Worm (Caenorhabditis elegans): ENCODE measurements around the gene Y49F6A.12.

Gene Y49F6A.12

ce11 chrII:3640197-3640596 lies 44.8 kb downstream of the Y49F6A.12 start, which contains the start of gene M151.10:
Gene M151.10 (minus strand): TSS chrII:3640297.
- TF ChIP-seq lir-1 (GFP tag; conservative IDR thresholded peaks at IDR 0.05) = no peak
- no peak for TF ChIP-seq lsl-1 (GFP tag; optimal IDR thresholded peaks at IDR 0.05)
- TF ChIP-seq madf-3 (GFP tag; IDR thresholded peaks at IDR 0.05) = no peak
- no peak for TF ChIP-seq F23B12.7 (tag; optimal IDR thresholded peaks at IDR 0.05; ENCODE audit: insufficient read depth)
- TF ChIP-seq hmg-1.2 (GFP tag; IDR thresholded peaks at IDR 0.05) = no peak
- no peak for TF ChIP-seq aptf-3 (GFP tag; IDR thresholded peaks at IDR 0.05)
- no peak for TF ChIP-seq dpl-1 (GFP tag; optimal IDR thresholded peaks at IDR 0.05)
- TF ChIP-seq T26A5.8 (tag; optimal IDR thresholded peaks at IDR 0.05) = no peak
- no peak for TF ChIP-seq attf-6 (GFP tag; IDR thresholded peaks at IDR 0.05)
- TF ChIP-seq dpff-1 (tag; optimal IDR thresholded peaks at IDR 0.05) = no peak
- TF ChIP-seq F22D6.2 (tag; optimal IDR thresholded peaks at IDR 0.05) = no peak
- no peak for TF ChIP-seq gei-17 (GFP tag; optimal IDR thresholded peaks at IDR 0.05)
- no peak for TF ChIP-seq Y56A3A.18 (GFP tag; IDR thresholded peaks at IDR 0.05)
- no peak for TF ChIP-seq lin-40 (tag; optimal IDR thresholded peaks at IDR 0.05)
- TF ChIP-seq snpc-1.3 (tag; optimal IDR thresholded peaks at IDR 0.05; ENCODE audit: insufficient read depth) = no peak
- no peak for TF ChIP-seq attf-5 (GFP tag; optimal IDR thresholded peaks at IDR 0.05)
- no peak for TF ChIP-seq snpc-3.4 (tag; optimal IDR thresholded peaks at IDR 0.05)
- TF ChIP-seq let-607 (tag; optimal IDR thresholded peaks at IDR 0.05) = no peak
- no peak for TF ChIP-seq Y95B8A.8 (GFP tag; IDR thresholded peaks at IDR 0.05)
- no peak for TF ChIP-seq lag-1 (GFP tag; IDR thresholded peaks at IDR 0.05)

ce11 chrII:3641197-3641596 lies 45.8 kb downstream of the Y49F6A.12 start, which contains the start of gene M151.1:
Gene M151.1 (plus strand): TSS chrII:3641497.
- no peak for TF ChIP-seq B0035.1 (tag; optimal IDR thresholded peaks at IDR 0.05)
- TF ChIP-seq atf-7 (tag; optimal IDR thresholded peaks at IDR 0.05) = no peak
- no peak for TF ChIP-seq madf-3 (GFP tag; IDR thresholded peaks at IDR 0.05)
- no peak for TF ChIP-seq zfh-2 (GFP tag; conservative IDR thresholded peaks at IDR 0.05)
- TF ChIP-seq dpl-1 (GFP tag; optimal IDR thresholded peaks at IDR 0.05) = no peak
- no peak for TF ChIP-seq ceh-27 (GFP tag; optimal IDR thresholded peaks at IDR 0.05)
- no peak for TF ChIP-seq lin-35 (GFP tag; optimal IDR thresholded peaks at IDR 0.05)
- no peak for TF ChIP-seq mes-4 (tag; optimal IDR thresholded peaks at IDR 0.05)
- TF ChIP-seq rpc-1 (optimal IDR thresholded peaks at IDR 0.05) = no peak
- no peak for TF ChIP-seq rpc-1 (tag; optimal IDR thresholded peaks at IDR 0.05)
- TF ChIP-seq Y67H2A.10 (GFP tag; conservative IDR thresholded peaks at IDR 0.05) = no peak
- no peak for TF ChIP-seq F55B11.4 (tag; optimal IDR thresholded peaks at IDR 0.05; ENCODE audit: borderline replicate concordance, insufficient read depth)
- TF ChIP-seq efl-1 (GFP tag; optimal IDR thresholded peaks at IDR 0.05) = no peak
- no peak for TF ChIP-seq attf-3 (GFP tag; conservative IDR thresholded peaks at IDR 0.05)
- TF ChIP-seq egl-44 (GFP tag; IDR thresholded peaks at IDR 0.05) = no peak
- no peak for TF ChIP-seq ztf-6 (GFP tag; IDR thresholded peaks at IDR 0.05)
- no peak for TF ChIP-seq F49E8.2 (tag; optimal IDR thresholded peaks at IDR 0.05; ENCODE audit: insufficient read depth)
- no peak for TF ChIP-seq Y95B8A.8 (GFP tag; IDR thresholded peaks at IDR 0.05)
- no peak for TF ChIP-seq snpc-1.1 (tag; optimal IDR thresholded peaks at IDR 0.05; ENCODE audit: insufficient read depth)
- TF ChIP-seq B0336.3 (GFP tag; IDR thresholded peaks at IDR 0.05) = no peak
- no peak for TF ChIP-seq hsf-1 (GFP tag; IDR thresholded peaks at IDR 0.05)
